Fruit fly (Drosophila melanogaster) whole organism: ENCODE results near the gene bip1.

ENCODE experiments used
- CG8478 ChIP-seq: fragments of >200 bp; optimal IDR thresholded peaks from 2 replicates; lab custom pipeline; 2018; ENCODE audit warnings: inconsistent platforms
- EcR ChIP-seq, 2 experiments: fragments of >200 bp; optimal IDR thresholded peaks; 2 replicates each; lab custom pipeline; 2017; ENCODE audit warnings: missing biosample characterization in 2 of 2, missing genetic modification characterization in 2 of 2, missing genetic modification reagents in 2 of 2
- pan ChIP-seq: fragments of >200 bp; optimal IDR thresholded peaks from 2 replicates; lab custom pipeline; 2017
- psq ChIP-seq: fragments of >200 bp; optimal IDR thresholded peaks from 2 replicates; lab custom pipeline; 2017
- usp ChIP-seq: fragments of >200 bp; optimal IDR thresholded peaks from 2 replicates; lab custom pipeline; 2017; ENCODE audit warnings: missing biosample characterization, missing genetic modification characterization, mixed read lengths

dm6 chr3L:8067491-8067890 is 9.0 kb upstream of the bip1 start:
- TF ChIP-seq EcR (GFP tag; optimal IDR thresholded peaks at IDR 0.05; lab: Kevin White, UChicago) (no peak), usp (GFP tag; lab: Kevin White, UChicago) (no peak), pan (lab: Kevin White, UChicago) (no peak), psq (lab: Kevin White, UChicago) (no peak), CG8478 (no peak)
